Worm (Caenorhabditis elegans) whole organism, L4 larva: ENCODE results near the gene npr-36.

Experiments
- F37D6.2 ChIP-seq: sonication (generic microtip); optimal IDR thresholded peaks from 2 replicates; lab custom pipeline; 2016; ENCODE audit warnings: mild to moderate bottlenecking, missing genetic modification characterization, missing compliant biosample characterization
- F49E8.2 ChIP-seq: sonication (generic microtip); optimal IDR thresholded peaks from 2 replicates; lab custom pipeline; 2016; ENCODE audit warnings: missing compliant biosample characterization, mild to moderate bottlenecking, missing genetic modification characterization, borderline replicate concordance
- aha-1 ChIP-seq: fragments of 150-350 bp; peaks from one replicate; lab custom pipeline; 2014; ENCODE audit warnings: missing biosample characterization, missing genetic modification characterization
- aly-2 ChIP-seq: sonication (generic microtip); optimal IDR thresholded peaks from 2 replicates; lab custom pipeline; 2018; ENCODE audit warnings: missing biosample characterization, missing genetic modification characterization
- hlh-30 ChIP-seq: sonication (generic microtip); optimal IDR thresholded peaks from 2 replicates; lab custom pipeline; 2017; ENCODE audit warnings: antibody characterized with exemption, mild to moderate bottlenecking, missing genetic modification characterization, missing compliant biosample characterization; ENCODE audit not compliant: insufficient read depth
- pha-4 ChIP-seq, 2 experiments: fragments of 150-350 bp in 1 of 2; fragments of 200-800 bp in 1 of 2; sonication (Bioruptor generic) in 1 of 2; IDR thresholded peaks in 1 of 2; optimal IDR thresholded peaks in 1 of 2; 2 replicates each; pipeline versions ENCODE4 v1.3.6 to Lab custom; 2014 to 2022; ENCODE audit warnings: missing genetic modification characterization in 2 of 2, missing genetic modification reagents in 2 of 2, missing biosample characterization in 1 of 2, missing compliant biosample characterization in 1 of 2
- skn-1 ChIP-seq: fragments of 150-350 bp; optimal IDR thresholded peaks from 2 replicates; lab custom pipeline; 2014; ENCODE audit warnings: missing biosample characterization, missing genetic modification characterization
- zag-1 ChIP-seq: fragments of 150-350 bp; optimal IDR thresholded peaks from 2 replicates; lab custom pipeline; 2014; ENCODE audit warnings: missing biosample characterization, missing genetic modification characterization

DNA sequence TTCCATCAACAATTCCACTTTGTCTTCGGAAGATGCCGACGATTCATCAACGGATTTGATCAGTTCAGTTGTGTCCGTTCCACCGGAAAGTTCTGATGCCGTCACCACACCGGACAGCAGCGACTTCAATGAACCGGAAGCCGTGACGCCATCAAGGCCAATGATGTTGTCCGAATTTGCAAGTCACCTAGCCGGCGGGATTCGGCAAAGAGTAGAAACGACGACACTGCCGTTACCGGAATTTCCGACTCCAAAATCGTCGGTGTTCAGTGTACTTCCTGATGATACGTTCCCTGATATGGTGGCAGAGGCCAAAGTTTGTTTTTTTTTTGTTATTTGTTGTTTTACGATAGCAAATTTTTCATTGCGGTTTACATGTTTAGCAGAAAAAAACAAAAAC, 3.9 kb downstream of the npr-36 start:
- TF ChIP-seq aly-2 (tag; lab: Kevin White, UChicago), result no peak
- TF ChIP-seq F49E8.2, result no peak
- no peak for TF ChIP-seq pha-4 (GFP tag; IDR thresholded peaks at IDR 0.05; lab: Robert Waterston, UW)
- no peak for TF ChIP-seq pha-4 (tag; optimal IDR thresholded peaks at IDR 0.05; lab: Kevin White, UChicago)
- no peak for TF ChIP-seq hlh-30 (tag; lab: Kevin White, UChicago)
- peak; percentile 53 for TF ChIP-seq aha-1 (tag; lab: Kevin White, UChicago)
- TF ChIP-seq skn-1 (tag; lab: Kevin White, UChicago), result no peak
- TF ChIP-seq F37D6.2, result no peak
- TF ChIP-seq zag-1, result no peak
